Worm (Caenorhabditis elegans): ENCODE measurements around the gene F42A9.7.

ce11 chrIV:8653592-8653991 is 36.6 kb upstream of the F42A9.7 start, which contains the start of gene C49C8.5:
- TF ChIP-seq him-1 (tag; optimal IDR thresholded peaks at IDR 0.05), result no peak
- TF ChIP-seq dao-5 (tag; optimal IDR thresholded peaks at IDR 0.05), result no peak
